Worm (Caenorhabditis elegans): ENCODE data around the gene ceh-41.

DNA sequence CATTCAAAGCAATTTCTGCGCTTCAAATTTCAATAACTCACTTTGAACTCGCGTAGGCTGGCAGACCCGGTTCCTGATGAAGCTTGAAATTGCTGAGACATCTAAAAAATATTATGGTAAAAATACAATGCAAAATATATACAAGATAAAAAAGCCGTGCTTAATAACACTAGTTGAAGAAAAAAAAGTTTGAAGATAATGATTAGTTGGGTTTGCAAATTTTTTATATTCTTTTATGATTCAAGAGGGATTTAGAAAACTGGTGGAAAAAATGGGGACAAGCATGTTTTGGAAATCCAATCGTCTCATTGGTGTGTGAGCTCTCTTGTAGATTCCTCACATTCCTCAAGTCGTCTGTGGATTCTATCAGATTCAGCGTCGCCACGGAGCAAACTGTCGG is 4.2 kb upstream of the ceh-41 start, which contains the start of gene ceh-21:
- TF ChIP-seq ztf-23 (GFP tag; IDR thresholded peaks at IDR 0.05) (no peak), T22C8.4 (GFP tag; IDR thresholded peaks at IDR 0.05) (no peak)
